Worm (Caenorhabditis elegans) whole organism, young adult: ENCODE results near the gene sds-22.

Source experiments
- B0035.1 ChIP-seq: sonication (generic microtip); optimal IDR thresholded peaks from 2 replicates; lab custom pipeline; 2016; ENCODE audit warnings: missing genetic modification characterization, mild to moderate bottlenecking, missing compliant biosample characterization, missing genotype, missing genetic modification reagents
- C06A6.2 ChIP-seq: fragments of 200-800 bp; sonication (Bioruptor generic); conservative IDR thresholded peaks from 2 replicates; pipeline ENCODE4 v1.3.6; 2022; ENCODE audit warnings: missing genetic modification characterization, missing compliant biosample characterization
- F10E7.11 ChIP-seq: sonication (generic microtip); optimal IDR thresholded peaks from 2 replicates; lab custom pipeline; 2017; ENCODE audit warnings: mild to moderate bottlenecking, missing genetic modification characterization, moderate library complexity, missing compliant biosample characterization
- F22D6.2 ChIP-seq: sonication (generic microtip); optimal IDR thresholded peaks from 2 replicates; lab custom pipeline; 2016; ENCODE audit warnings: mild to moderate bottlenecking, missing genetic modification characterization, missing compliant biosample characterization
- F33H1.4 ChIP-seq: fragments of 200-800 bp; sonication (Bioruptor generic); IDR thresholded peaks from 2 replicates; pipeline ENCODE4 v1.3.6; 2022; ENCODE audit warnings: missing genetic modification reagents, missing genetic modification characterization, missing compliant biosample characterization
- F37B4.10 ChIP-seq: fragments of 200-800 bp; sonication (Bioruptor generic); IDR thresholded peaks from 2 replicates; pipeline ENCODE4 v1.3.6; 2022; ENCODE audit warnings: missing genetic modification characterization, missing compliant biosample characterization
- F49E8.2 ChIP-seq: sonication (generic microtip); optimal IDR thresholded peaks from 3 replicates; lab custom pipeline; 2017; ENCODE audit warnings: missing genetic modification characterization, mild to moderate bottlenecking, missing compliant biosample characterization, antibody characterized with exemption, moderate library complexity; ENCODE audit not compliant: insufficient read depth
- F52B5.7 ChIP-seq: sonication (generic microtip); optimal IDR thresholded peaks from 2 replicates; lab custom pipeline; 2016; ENCODE audit warnings: mild to moderate bottlenecking, missing genetic modification characterization, missing compliant biosample characterization
- F55B11.4 ChIP-seq: sonication (generic microtip); optimal IDR thresholded peaks from 2 replicates; lab custom pipeline; 2016; ENCODE audit warnings: missing compliant biosample characterization, missing genetic modification characterization, borderline replicate concordance; ENCODE audit not compliant: insufficient read depth
- F57C9.4 ChIP-seq: sonication (generic microtip); optimal IDR thresholded peaks from 2 replicates; lab custom pipeline; 2017; ENCODE audit warnings: mild to moderate bottlenecking, missing genetic modification characterization, missing compliant biosample characterization
- T07F8.4 ChIP-seq: sonication (generic microtip); optimal IDR thresholded peaks from 2 replicates; lab custom pipeline; 2016; ENCODE audit warnings: mild to moderate bottlenecking, missing genetic modification characterization, moderate library complexity, missing compliant biosample characterization
- T26A5.8 ChIP-seq: sonication (generic microtip); optimal IDR thresholded peaks from 2 replicates; lab custom pipeline; 2016; ENCODE audit warnings: missing genetic modification characterization, missing compliant biosample characterization
- Y53G8AR.9 ChIP-seq: fragments of 200-800 bp; sonication (Bioruptor generic); conservative IDR thresholded peaks from 2 replicates; pipeline ENCODE4 v1.3.6; 2022; ENCODE audit warnings: missing genetic modification reagents, missing genetic modification characterization, missing compliant biosample characterization
- Y79H2A.3 ChIP-seq: fragments of 200-800 bp; sonication (Bioruptor generic); conservative IDR thresholded peaks from 2 replicates; pipeline ENCODE4 v1.3.6; 2022; ENCODE audit warnings: missing genetic modification reagents, missing genetic modification characterization, missing compliant biosample characterization
- ZK185.1 ChIP-seq: sonication (generic microtip); optimal IDR thresholded peaks from 2 replicates; lab custom pipeline; 2016; ENCODE audit warnings: mild to moderate bottlenecking, missing genetic modification characterization, missing compliant biosample characterization; ENCODE audit not compliant: poor library complexity, severe bottlenecking
- ama-1 ChIP-seq, 3 experiments: fragments of 150-350 bp in 1 of 3; sonication (generic microtip) in 2 of 3; optimal IDR thresholded peaks; 2 replicates each; lab custom pipeline; 2014 to 2018; ENCODE audit warnings: missing biosample characterization in 2 of 3, missing genetic modification characterization in 2 of 3, missing genetic modification reagents in 2 of 3
- atf-7 ChIP-seq: sonication (generic microtip); optimal IDR thresholded peaks from 2 replicates; lab custom pipeline; 2017; ENCODE audit warnings: mild to moderate bottlenecking, missing genetic modification characterization, missing compliant biosample characterization
- attf-5 ChIP-seq: fragments of 200-800 bp; sonication (Bioruptor generic); optimal IDR thresholded peaks from 2 replicates; lab custom pipeline; 2018; ENCODE audit warnings: mild to moderate bottlenecking, missing genetic modification characterization, missing compliant biosample characterization
- ccch-3 ChIP-seq: fragments of 200-800 bp; sonication (Bioruptor generic); optimal IDR thresholded peaks from 2 replicates; lab custom pipeline; 2018; ENCODE audit warnings: mild to moderate bottlenecking, missing genetic modification characterization, missing compliant biosample characterization
- ceh-27 ChIP-seq: fragments of 200-800 bp; sonication (Bioruptor generic); optimal IDR thresholded peaks from 2 replicates; lab custom pipeline; 2018; ENCODE audit warnings: mild to moderate bottlenecking, missing genetic modification characterization, moderate library complexity, missing compliant biosample characterization
- die-1 ChIP-seq: sonication (generic microtip); optimal IDR thresholded peaks from 2 replicates; lab custom pipeline; 2016; ENCODE audit warnings: missing genotype, mild to moderate bottlenecking, missing genetic modification characterization, missing compliant biosample characterization
- dox-1 ChIP-seq: fragments of 200-800 bp; sonication (Bioruptor generic); IDR thresholded peaks from 2 replicates; pipeline ENCODE4 v1.3.6; 2022; ENCODE audit warnings: missing genetic modification reagents, missing genetic modification characterization, missing compliant biosample characterization
- dpl-1 ChIP-seq: fragments of 150-350 bp; optimal IDR thresholded peaks from 2 replicates; lab custom pipeline; 2014; ENCODE audit warnings: missing biosample characterization, missing genetic modification reagents, missing genetic modification characterization
- egl-18 ChIP-seq: fragments of 200-800 bp; sonication (Bioruptor generic); IDR thresholded peaks from 2 replicates; pipeline ENCODE4 v1.3.6; 2022; ENCODE audit warnings: missing genetic modification reagents, missing genetic modification characterization, missing compliant biosample characterization
- egrh-3 ChIP-seq: fragments of 200-800 bp; sonication (Bioruptor generic); IDR thresholded peaks from 2 replicates; pipeline ENCODE4 v1.3.6; 2022; ENCODE audit warnings: missing genetic modification reagents, missing genetic modification characterization, missing compliant biosample characterization
- ets-4 ChIP-seq: fragments of 200-800 bp; sonication (Bioruptor generic); optimal IDR thresholded peaks from 2 replicates; lab custom pipeline; 2018; ENCODE audit warnings: mild to moderate bottlenecking, missing genetic modification characterization, missing compliant biosample characterization
- fkh-3 ChIP-seq: sonication (generic microtip); optimal IDR thresholded peaks from 2 replicates; lab custom pipeline; 2016; ENCODE audit warnings: mild to moderate bottlenecking, missing genetic modification characterization, missing compliant biosample characterization
- hlh-12 ChIP-seq: sonication (generic microtip); optimal IDR thresholded peaks from 2 replicates; lab custom pipeline; 2016; ENCODE audit warnings: missing genetic modification characterization, missing compliant biosample characterization
- hlh-26 ChIP-seq: fragments of 200-800 bp; sonication (Bioruptor generic); conservative IDR thresholded peaks from 2 replicates; pipeline ENCODE4 v1.3.6; 2022; ENCODE audit warnings: missing genetic modification reagents, missing genetic modification characterization, missing compliant biosample characterization
- hmg-1.2 ChIP-seq: fragments of 200-800 bp; sonication (Bioruptor generic); IDR thresholded peaks from 2 replicates; pipeline ENCODE4 v1.3.6; 2022; ENCODE audit warnings: missing genetic modification reagents, missing genetic modification characterization, missing compliant biosample characterization
- lag-1 ChIP-seq: fragments of 200-800 bp; sonication (Bioruptor generic); IDR thresholded peaks from 2 replicates; pipeline ENCODE4 v1.3.6; 2022; ENCODE audit warnings: missing genetic modification reagents, missing genetic modification characterization, missing compliant biosample characterization
- let-526 ChIP-seq: fragments of 200-800 bp; sonication (Bioruptor generic); IDR thresholded peaks from 2 replicates; pipeline ENCODE4 v1.3.6; 2022; ENCODE audit warnings: missing genetic modification reagents, missing genetic modification characterization, missing compliant biosample characterization
- nfyb-1 ChIP-seq: fragments of 200-800 bp; sonication (Bioruptor generic); IDR thresholded peaks from 2 replicates; pipeline ENCODE4 v1.3.6; 2022; ENCODE audit warnings: missing genetic modification reagents, missing genetic modification characterization, missing compliant biosample characterization
- nhr-120 ChIP-seq: fragments of 200-800 bp; sonication (Bioruptor generic); IDR thresholded peaks from 2 replicates; pipeline ENCODE4 v1.3.6; 2022; ENCODE audit warnings: missing genetic modification characterization, missing compliant biosample characterization
- nhr-179 ChIP-seq: sonication (generic microtip); optimal IDR thresholded peaks from 2 replicates; lab custom pipeline; 2016; ENCODE audit warnings: mild to moderate bottlenecking, missing genetic modification characterization, missing compliant biosample characterization
- nhr-80 ChIP-seq: sonication (generic microtip); optimal IDR thresholded peaks from 2 replicates; lab custom pipeline; 2016; ENCODE audit warnings: missing genetic modification characterization, missing compliant biosample characterization
- pha-4 ChIP-seq: fragments of 150-350 bp; sonication (generic microtip); optimal IDR thresholded peaks from 2 replicates; lab custom pipeline; 2014; ENCODE audit warnings: missing biosample characterization, missing genetic modification reagents, missing genetic modification characterization
- sea-2 ChIP-seq: fragments of 200-800 bp; sonication (Bioruptor generic); IDR thresholded peaks from 2 replicates; pipeline ENCODE4 v1.3.6; 2022; ENCODE audit warnings: missing genetic modification characterization, missing compliant biosample characterization
- snpc-1.1 ChIP-seq: sonication (generic microtip); optimal IDR thresholded peaks from 2 replicates; lab custom pipeline; 2017; ENCODE audit warnings: missing genetic modification characterization, mild to moderate bottlenecking, missing compliant biosample characterization, antibody characterized with exemption, moderate library complexity, missing genotype, missing genetic modification reagents; ENCODE audit not compliant: insufficient read depth
- snpc-4 ChIP-seq, 5 experiments: fragments of 150-350 bp in 1 of 5; sonication (generic microtip) in 4 of 5; optimal IDR thresholded peaks; 2 replicates each; lab custom pipeline; 2014 to 2018; ENCODE audit warnings: missing genetic modification characterization in 5 of 5, missing biosample characterization in 3 of 5, antibody characterized with exemption in 2 of 5, mild to moderate bottlenecking in 2 of 5, missing compliant biosample characterization in 2 of 5, missing genotype in 2 of 5, moderate library complexity in 2 of 5, missing genetic modification reagents in 1 of 5
- somi-1 ChIP-seq: fragments of 200-800 bp; sonication (Bioruptor generic); optimal IDR thresholded peaks from 2 replicates; lab custom pipeline; 2018; ENCODE audit warnings: mild to moderate bottlenecking, missing genetic modification characterization, missing compliant biosample characterization
- tbp1 ChIP-seq: fragments of 200-800 bp; sonication (Bioruptor generic); optimal IDR thresholded peaks from 2 replicates; lab custom pipeline; 2018; ENCODE audit warnings: mild to moderate bottlenecking, missing genetic modification characterization, missing compliant biosample characterization
- unc-130 ChIP-seq: sonication (generic microtip); optimal IDR thresholded peaks from 2 replicates; lab custom pipeline; 2016; ENCODE audit warnings: missing genetic modification reagents, missing genetic modification characterization, missing compliant biosample characterization
- xnd-1 ChIP-seq: sonication (generic microtip); optimal IDR thresholded peaks from 2 replicates; lab custom pipeline; 2016; ENCODE audit warnings: missing genotype, missing genetic modification reagents, missing genetic modification characterization, missing compliant biosample characterization
- zfh-2 ChIP-seq: fragments of 200-800 bp; sonication (Bioruptor generic); conservative IDR thresholded peaks from 2 replicates; pipeline ENCODE4 v1.3.6; 2022; ENCODE audit warnings: missing genetic modification reagents, missing genetic modification characterization, missing compliant biosample characterization
- ztf-22 ChIP-seq: fragments of 200-800 bp; sonication (Bioruptor generic); optimal IDR thresholded peaks from 2 replicates; lab custom pipeline; 2018; ENCODE audit warnings: mild to moderate bottlenecking, missing genetic modification characterization, moderate library complexity, missing compliant biosample characterization
- ztf-3 ChIP-seq: fragments of 200-800 bp; sonication (Bioruptor generic); optimal IDR thresholded peaks from 2 replicates; lab custom pipeline; 2018; ENCODE audit warnings: mild to moderate bottlenecking, missing genetic modification characterization, missing compliant biosample characterization
- ztf-6 ChIP-seq: fragments of 200-800 bp; sonication (Bioruptor generic); IDR thresholded peaks from 2 replicates; pipeline ENCODE4 v1.3.6; 2022; ENCODE audit warnings: missing genetic modification reagents, missing genetic modification characterization, missing compliant biosample characterization

Gene sds-22

ce11 chrII:7816163-7816776 is 41.9 kb upstream of the sds-22 start, which contains the start of gene cki-2 (continued):
- TF ChIP-seq nhr-179: no peak
- TF ChIP-seq sea-2 (GFP tag; lab: Robert Waterston, UW): no peak
- TF ChIP-seq nhr-120 (GFP tag; lab: Robert Waterston, UW): no peak
- no peak for TF ChIP-seq ama-1 (optimal IDR thresholded peaks at IDR 0.05; lab: Kevin White, UChicago)
- no peak for TF ChIP-seq ama-1 (GFP tag; optimal IDR thresholded peaks at IDR 0.05; lab: Kevin White, UChicago)
- TF ChIP-seq F37B4.10 (GFP tag; lab: Robert Waterston, UW): no peak
- TF ChIP-seq F52B5.7: no peak
- TF ChIP-seq F10E7.11: no peak
- no peak for TF ChIP-seq pha-4 (tag; lab: Kevin White, UChicago)
- TF ChIP-seq fkh-3 (tag; lab: Kevin White, UChicago): no peak
- TF ChIP-seq nfyb-1 (GFP tag; lab: Robert Waterston, UW): no peak
- no peak for TF ChIP-seq Y53G8AR.9 (GFP tag; lab: Robert Waterston, UW)
- TF ChIP-seq xnd-1 (tag; lab: Kevin White, UChicago): peak; percentile 63
- no peak for TF ChIP-seq snpc-1.1
- peak; percentile 36; the same call in 1 of the 2 replicates for TF ChIP-seq hmg-1.2 (GFP tag; lab: Robert Waterston, UW)
- TF ChIP-seq F33H1.4 (GFP tag; lab: Robert Waterston, UW): peak; percentile 33
- TF ChIP-seq B0035.1 (tag; lab: Kevin White, UChicago): no peak
- TF ChIP-seq ceh-27 (GFP tag; lab: Kevin White, UChicago): no peak
- TF ChIP-seq die-1 (tag; lab: Kevin White, UChicago): no peak
- TF ChIP-seq ZK185.1 (tag; lab: Kevin White, UChicago): no peak
- TF ChIP-seq let-526 (GFP tag; lab: Robert Waterston, UW): no peak
- TF ChIP-seq attf-5 (GFP tag; lab: Kevin White, UChicago): peak; percentile 1
- no peak for TF ChIP-seq ztf-6 (GFP tag; lab: Robert Waterston, UW)
- no peak for TF ChIP-seq egrh-3
- peak; percentile 50; the same call in 1 of the 2 replicates for TF ChIP-seq dox-1
- no peak for TF ChIP-seq C06A6.2
- no peak for TF ChIP-seq tbp1 (GFP tag; lab: Kevin White, UChicago)
- no peak for TF ChIP-seq hlh-26 (GFP tag; lab: Robert Waterston, UW)
- TF ChIP-seq dpl-1 (GFP tag; lab: Kevin White, UChicago): peak; percentile 57
- TF ChIP-seq F49E8.2: no peak
- TF ChIP-seq ccch-3 (GFP tag; lab: Kevin White, UChicago): no peak
- TF ChIP-seq zfh-2 (GFP tag; lab: Robert Waterston, UW): no peak
- TF ChIP-seq F57C9.4 (tag; lab: Kevin White, UChicago): no peak
- TF ChIP-seq Y79H2A.3: no peak
- TF ChIP-seq egl-18 (GFP tag; lab: Robert Waterston, UW): no peak
- no peak for TF ChIP-seq ztf-3
- no peak for TF ChIP-seq T26A5.8
- no peak for TF ChIP-seq ets-4 (GFP tag; lab: Kevin White, UChicago)
- no peak for TF ChIP-seq somi-1
- no peak for TF ChIP-seq F22D6.2 (tag; lab: Kevin White, UChicago)
- TF ChIP-seq T07F8.4 (tag; lab: Kevin White, UChicago): no peak
- no peak for TF ChIP-seq hlh-12 (tag; lab: Kevin White, UChicago)
- no peak for TF ChIP-seq F55B11.4 (tag; lab: Kevin White, UChicago)
- TF ChIP-seq atf-7 (tag; lab: Kevin White, UChicago): no peak
- TF ChIP-seq ztf-22 (GFP tag; lab: Kevin White, UChicago): no peak
- peak; percentile 75 for TF ChIP-seq nhr-80 (tag; lab: Kevin White, UChicago)
- no peak for TF ChIP-seq snpc-4 (GFP tag; optimal IDR thresholded peaks at IDR 0.05; lab: Kevin White, UChicago)
- TF ChIP-seq snpc-4 (tag; optimal IDR thresholded peaks at IDR 0.05; lab: Kevin White, UChicago): no peak
- no peak for TF ChIP-seq unc-130
- TF ChIP-seq lag-1: no peak
